Fruit fly (Drosophila melanogaster): ENCODE data around the gene Zasp66.
A peak's percentile ranks its signal among the peaks of the same experiment; 100 is the strongest.

Gene Zasp66

dm6 chr3L:8623702-8624421 is at the start of gene Zasp66, which contains the start of gene GAPsec:
Zasp66 (plus strand) TSS chr3L:8624371.
GAPsec (minus strand) TSS chr3L:8623901.
- TF ChIP-seq CG17801 (GFP tag; optimal IDR thresholded peaks at IDR 0.05; ENCODE audit: partially characterized antibody), result no peak

dm6 chr3L:8575844-8576842 is 48.0 kb upstream of the Zasp66 start, which contains the start of the genes CG6638 and CG43078:
CG6638 (minus strand) TSS chr3L:8576078.
CG43078 (plus strand) TSS chr3L:8576808.
- no peak for TF ChIP-seq CG17801 (GFP tag; optimal IDR thresholded peaks at IDR 0.05; ENCODE audit: partially characterized antibody)

dm6 chr3L:8578470-8578869 is 45.7 kb upstream of the Zasp66 start:
- no peak for TF ChIP-seq CG17801 (GFP tag; optimal IDR thresholded peaks at IDR 0.05; ENCODE audit: partially characterized antibody)

- TF ChIP-seq CG17801 (GFP tag; optimal IDR thresholded peaks at IDR 0.05; ENCODE audit: partially characterized antibody), result no peak
Measured at dm6 chr3L:8579513-8579912, 44.7 kb upstream of the Zasp66 start.

- no peak for TF ChIP-seq CG17801 (GFP tag; optimal IDR thresholded peaks at IDR 0.05; ENCODE audit: partially characterized antibody)
Measured at dm6 chr3L:8580780-8581179, 43.4 kb upstream of the Zasp66 start.

- no peak for TF ChIP-seq CG17801 (GFP tag; optimal IDR thresholded peaks at IDR 0.05; ENCODE audit: partially characterized antibody)
Measured at dm6 chr3L:8582105-8582707, 42.0 kb upstream of the Zasp66 start.

dm6 chr3L:8584086-8584485 is 40.1 kb upstream of the Zasp66 start:
- TF ChIP-seq CG17801 (GFP tag; optimal IDR thresholded peaks at IDR 0.05; ENCODE audit: partially characterized antibody), result no peak

dm6 chr3L:8600752-8601433 is 23.3 kb upstream of the Zasp66 start, which contains the start of the genes Nelf-E and RpL14:
Nelf-E (minus strand) TSS chr3L:8600879.
RpL14 (plus strand) TSS chr3L:8601006.
- TF ChIP-seq CG17801 (GFP tag; optimal IDR thresholded peaks at IDR 0.05; ENCODE audit: partially characterized antibody), result peak; percentile 94

- no peak for TF ChIP-seq CG17801 (GFP tag; optimal IDR thresholded peaks at IDR 0.05; ENCODE audit: partially characterized antibody)
Measured at dm6 chr3L:8603880-8604692, 20.1 kb upstream of the Zasp66 start, which contains the start of the genes CG5989 and CG6282. CG5989 (minus strand) TSS chr3L:8604149. CG6282 (plus strand) TSS chr3L:8604657.

- TF ChIP-seq CG17801 (GFP tag; optimal IDR thresholded peaks at IDR 0.05; ENCODE audit: partially characterized antibody), result no peak
Measured at dm6 chr3L:8607449-8607848, 16.7 kb upstream of the Zasp66 start.

dm6 chr3L:8616935-8617334 is 7.2 kb upstream of the Zasp66 start, which contains the start of gene S-Lap1:
S-Lap1 (plus strand) TSS chr3L:8617235.
- TF ChIP-seq CG17801 (GFP tag; optimal IDR thresholded peaks at IDR 0.05; ENCODE audit: partially characterized antibody), result no peak

- TF ChIP-seq CG17801 (GFP tag; optimal IDR thresholded peaks at IDR 0.05; ENCODE audit: partially characterized antibody), result no peak
Measured at dm6 chr3L:8619588-8619987, 4.6 kb upstream of the Zasp66 start, which contains the start of gene S-Lap2. S-Lap2 (plus strand) TSS chr3L:8619888.

- no peak for TF ChIP-seq CG17801 (GFP tag; optimal IDR thresholded peaks at IDR 0.05; ENCODE audit: partially characterized antibody)
Measured at dm6 chr3L:8621465-8621864, 2.7 kb upstream of the Zasp66 start.

All from ovary, adult (tissue).